Fruit fly (Drosophila melanogaster) Kc167 (cell line): Measurements from ENCODE around the gene Mgstl.

ENCODE experiments used
- Sin3A ChIP-seq: fragments of >200 bp; optimal IDR thresholded peaks from 2 replicates; lab custom pipeline; 2018; ENCODE audit warnings: missing external identifiers
- insv ChIP-seq: fragments of >200 bp; optimal IDR thresholded peaks from 3 replicates; lab custom pipeline; 2018; ENCODE audit warnings: missing external identifiers
- psq ChIP-seq: fragments of >200 bp; optimal IDR thresholded peaks from 2 replicates; lab custom pipeline; 2017; ENCODE audit warnings: missing external identifiers
- ttk ChIP-seq: sonication (Bioruptor generic); optimal IDR thresholded peaks from 2 replicates; lab custom pipeline; 2017; ENCODE audit warnings: missing external identifiers

DNA sequence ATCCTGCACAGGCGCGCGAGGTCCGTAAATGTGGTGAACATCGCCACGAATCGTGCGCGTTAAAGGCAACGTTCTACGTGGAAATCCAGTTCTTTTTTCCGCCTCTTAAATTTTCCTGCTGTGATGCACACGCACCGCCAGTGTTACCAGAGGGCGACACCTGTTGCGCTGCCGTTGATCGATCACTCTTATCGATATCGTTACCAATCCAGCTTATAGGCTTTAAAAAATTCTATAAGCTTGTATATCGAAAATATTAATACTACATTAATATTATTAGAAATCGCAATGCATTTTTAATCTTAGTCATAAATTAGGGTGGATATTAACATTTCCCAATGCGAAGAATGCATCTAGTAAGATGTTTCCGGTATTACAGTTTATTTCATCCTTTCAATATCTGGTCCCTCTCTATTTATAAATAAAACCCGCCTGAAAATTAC lies 10.1 kb upstream of the Mgstl start, which contains the start of gene CG1529:
- no peak for TF ChIP-seq Sin3A (lab: Kevin White, UChicago)
- no peak for TF ChIP-seq psq (lab: Kevin White, UChicago)
- no peak for TF ChIP-seq ttk (lab: Kevin White, UChicago)
- TF ChIP-seq insv (lab: Kevin White, UChicago), result no peak
